Worm (Caenorhabditis elegans): ENCODE data around the gene cwp-5.

cwp-5 gene

ce11 chrX:13155730-13156129, 34.0 kb downstream of the cwp-5 start:
- TF ChIP-seq fkh-10 (GFP tag; optimal IDR thresholded peaks at IDR 0.05) (peak; percentile 69), lin-39 (tag; optimal IDR thresholded peaks at IDR 0.05) (no peak)

ce11 chrX:13154514-13154913, 35.2 kb downstream of the cwp-5 start:
- TF ChIP-seq tbx-2 (tag; optimal IDR thresholded peaks at IDR 0.05) (no peak), snpc-4 (tag; optimal IDR thresholded peaks at IDR 0.05) (no peak), lsy-12 (tag; optimal IDR thresholded peaks at IDR 0.05) (no peak), elt-2 (tag; optimal IDR thresholded peaks at IDR 0.05) (peak; percentile 57), nhr-237 (tag; optimal IDR thresholded peaks at IDR 0.05) (no peak)

ce11 chrX:13147105-13147504, 42.7 kb downstream of the cwp-5 start:
- TF ChIP-seq egl-5 (tag; optimal IDR thresholded peaks at IDR 0.05) = peak; percentile 60
- no peak for TF ChIP-seq nhr-11 (tag; optimal IDR thresholded peaks at IDR 0.05)
- no peak for TF ChIP-seq pqm-1 (tag; optimal IDR thresholded peaks at IDR 0.05)
- TF ChIP-seq lin-39 (tag; optimal IDR thresholded peaks at IDR 0.05) = peak; percentile 65
- TF ChIP-seq nhr-25 (tag; optimal IDR thresholded peaks at IDR 0.05) = peak; percentile 63
- peak; percentile 32 for TF ChIP-seq nfya-1 (tag; optimal IDR thresholded peaks at IDR 0.05; ENCODE audit: insufficient read depth)

DNA sequence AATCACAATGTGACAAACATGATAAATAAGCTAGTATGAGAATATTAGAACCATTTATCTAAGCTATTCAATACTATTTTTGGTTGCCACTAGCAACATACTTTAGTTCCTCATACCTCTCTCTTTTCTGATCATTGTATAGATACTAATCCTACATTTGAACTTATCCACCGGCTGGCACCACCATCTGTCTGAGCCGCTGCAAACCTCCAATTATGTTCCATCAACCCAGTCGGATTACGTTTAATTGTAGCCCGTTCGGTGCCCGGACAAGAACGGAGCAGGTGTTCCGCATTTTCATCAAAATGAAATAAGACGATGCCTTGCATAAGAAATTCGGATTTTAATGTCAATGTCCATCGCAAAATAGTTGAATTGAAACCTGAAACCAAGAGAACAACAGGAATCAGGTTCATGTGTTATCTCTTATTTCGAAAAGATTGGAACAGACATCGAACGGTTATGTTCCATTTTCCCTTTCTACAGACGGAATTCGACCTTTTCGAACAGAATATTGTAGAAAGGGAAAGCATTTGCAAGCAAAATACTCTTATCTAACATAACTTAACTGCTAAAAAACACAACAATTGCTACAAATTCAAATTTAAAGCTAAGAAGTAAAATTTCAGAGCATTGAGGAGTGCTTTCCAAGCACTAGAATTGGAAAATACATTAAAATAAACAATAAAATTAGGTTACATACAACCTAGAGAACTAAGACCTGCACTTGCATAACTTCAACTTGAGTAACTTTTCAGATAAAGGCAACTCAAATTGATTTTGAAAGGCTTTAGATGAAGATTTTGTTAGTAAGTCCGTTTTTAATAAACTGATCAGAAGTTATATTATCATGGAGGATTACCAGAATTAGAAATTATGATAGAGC, 43.5 kb downstream of the cwp-5 start:
- TF ChIP-seq elt-1 (tag; optimal IDR thresholded peaks at IDR 0.05) = peak; percentile 18
- TF ChIP-seq nhr-23 (tag; optimal IDR thresholded peaks at IDR 0.05) = peak; percentile 50
- TF ChIP-seq nhr-43 (tag; optimal IDR thresholded peaks at IDR 0.05; ENCODE audit: poor library complexity, severe bottlenecking) = peak; percentile 7
- peak; percentile 67 for TF ChIP-seq nhr-25 (tag; optimal IDR thresholded peaks at IDR 0.05)
- TF ChIP-seq hmg-11 (tag; optimal IDR thresholded peaks at IDR 0.05) = no peak
- no peak for TF ChIP-seq elt-3 (tag; optimal IDR thresholded peaks at IDR 0.05)

DNA sequence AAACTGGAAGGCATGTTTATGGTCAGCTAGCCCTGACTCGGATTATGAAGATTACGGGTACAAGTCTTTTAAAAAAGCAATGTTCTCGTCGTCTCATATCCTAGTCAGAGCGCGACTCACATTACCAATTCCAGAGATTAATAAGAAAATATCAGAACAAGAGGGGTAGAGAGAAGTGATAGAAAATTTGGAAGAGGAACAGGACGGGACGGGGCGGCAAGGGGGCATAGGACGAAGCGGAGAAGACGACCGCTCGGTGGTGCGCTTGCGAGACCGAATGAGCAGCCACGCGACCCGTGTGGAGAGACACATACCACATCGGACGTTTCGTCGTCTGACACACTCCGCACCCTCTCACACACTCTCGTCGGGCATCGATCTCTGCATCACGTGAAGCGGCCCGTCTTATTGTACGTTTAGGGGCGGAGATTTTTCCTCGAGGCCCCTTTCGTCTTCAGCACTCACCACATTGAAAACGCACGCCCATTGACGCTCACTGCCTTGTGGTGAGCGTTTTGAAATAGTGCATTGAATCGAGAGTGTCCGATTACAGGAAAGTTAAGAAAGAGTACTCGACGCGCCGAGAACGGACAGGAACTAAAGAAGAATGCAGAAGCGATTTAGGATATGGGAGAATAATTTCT, 44.7 kb downstream of the cwp-5 start:
- TF ChIP-seq nhr-237 (tag; optimal IDR thresholded peaks at IDR 0.05) (no peak), nhr-28 (tag; optimal IDR thresholded peaks at IDR 0.05) (no peak), pha-4 (tag; optimal IDR thresholded peaks at IDR 0.05) (peak; percentile 96), nhr-12 (tag; optimal IDR thresholded peaks at IDR 0.05) (no peak), elt-3 (tag; optimal IDR thresholded peaks at IDR 0.05) (peak in 1 of 3 experiments; percentile 71), fos-1 (tag; optimal IDR thresholded peaks at IDR 0.05) (peak; percentile 75), R02D3.7 (tag; optimal IDR thresholded peaks at IDR 0.05) (peak; percentile 74), ceh-28 (tag; optimal IDR thresholded peaks at IDR 0.05) (peak; percentile 92), nhr-67 (tag; optimal IDR thresholded peaks at IDR 0.05) (no peak), fkh-2 (tag; optimal IDR thresholded peaks at IDR 0.05) (no peak), lin-39 (tag; optimal IDR thresholded peaks at IDR 0.05) (peak; percentile 93), ZK546.5 (tag; optimal IDR thresholded peaks at IDR 0.05) (no peak), ztf-4 (tag; optimal IDR thresholded peaks at IDR 0.05) (peak; percentile 68), elt-2 (tag; optimal IDR thresholded peaks at IDR 0.05) (peak; percentile 90), hmg-11 (tag; optimal IDR thresholded peaks at IDR 0.05) (peak; percentile 99), ztf-11 (tag; optimal IDR thresholded peaks at IDR 0.05) (peak; percentile 19), snpc-4 (tag; optimal IDR thresholded peaks at IDR 0.05) (peak; percentile 75), nhr-43 (tag; optimal IDR thresholded peaks at IDR 0.05; ENCODE audit: poor library complexity, severe bottlenecking) (peak; percentile 92), unc-62 (GFP tag; optimal IDR thresholded peaks at IDR 0.05) (peak; percentile 88), nhr-23 (tag; optimal IDR thresholded peaks at IDR 0.05) (peak; percentile 93), ceh-16 (tag; optimal IDR thresholded peaks at IDR 0.05) (no peak), egl-27 (tag; optimal IDR thresholded peaks at IDR 0.05) (peak; percentile 82), jun-1 (tag; optimal IDR thresholded peaks at IDR 0.05) (peak; percentile 96), unc-39 (tag; optimal IDR thresholded peaks at IDR 0.05) (no peak), nhr-25 (tag; optimal IDR thresholded peaks at IDR 0.05) (peak; percentile 94), nhr-11 (tag; optimal IDR thresholded peaks at IDR 0.05) (peak; percentile 89), fkh-10 (GFP tag; optimal IDR thresholded peaks at IDR 0.05) (peak; percentile 88), mdl-1 (tag; optimal IDR thresholded peaks at IDR 0.05) (peak; percentile 97), sea-2 (GFP tag; optimal IDR thresholded peaks at IDR 0.05) (peak; percentile 72), skn-1 (tag; optimal IDR thresholded peaks at IDR 0.05) (peak; percentile 77), nhr-77 (tag; optimal IDR thresholded peaks at IDR 0.05) (no peak), lin-15B (tag; optimal IDR thresholded peaks at IDR 0.05) (peak; percentile 65), pqm-1 (tag; optimal IDR thresholded peaks at IDR 0.05) (peak; percentile 71), zag-1 (tag; optimal IDR thresholded peaks at IDR 0.05) (peak; percentile 71), nfya-1 (tag; optimal IDR thresholded peaks at IDR 0.05; ENCODE audit: insufficient read depth) (peak; percentile 95), aly-2 (tag; optimal IDR thresholded peaks at IDR 0.05) (no peak)
